Worm (Caenorhabditis elegans) whole organism, midembryonic: ENCODE measurements around the gene his-62.

Source experiments
- flt-1 ChIP-seq: fragments of 200-800 bp; sonication (Bioruptor generic); IDR thresholded peaks from 2 replicates; pipeline ENCODE4 v1.3.6; 2022; ENCODE audit warnings: missing genetic modification characterization, missing compliant biosample characterization
- ztf-23 ChIP-seq: fragments of 200-800 bp; sonication (Bioruptor generic); IDR thresholded peaks from 2 replicates; pipeline ENCODE4 v1.3.6; 2022; ENCODE audit warnings: missing genetic modification reagents, missing genetic modification characterization, missing compliant biosample characterization
- ztf-29 ChIP-seq: fragments of 200-800 bp; sonication (Bioruptor generic); IDR thresholded peaks from 2 replicates; pipeline ENCODE4 v1.3.6; 2022; ENCODE audit warnings: missing genetic modification reagents, missing genetic modification characterization, missing compliant biosample characterization

DNA sequence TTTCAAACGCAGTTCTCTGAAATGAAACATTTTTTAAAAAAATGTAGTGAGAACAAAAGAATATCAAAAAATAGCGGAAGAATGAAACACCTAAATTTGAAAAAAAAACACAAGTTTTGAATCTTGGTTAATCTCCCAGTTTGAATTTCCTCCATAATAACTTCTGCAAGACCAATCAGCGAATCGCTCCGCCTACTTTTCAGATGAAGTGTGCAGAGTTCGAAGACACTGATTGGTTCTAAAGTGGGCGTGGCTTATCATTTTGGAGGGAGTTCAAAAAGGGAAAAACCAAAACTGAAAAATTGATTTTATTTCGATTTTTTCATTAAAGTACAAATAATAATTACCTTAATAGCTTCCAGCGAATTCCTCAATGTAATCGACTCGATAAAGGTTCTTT lies 24.5 kb downstream of the his-62 start:
- no peak for TF ChIP-seq ztf-29 (GFP tag; lab: Robert Waterston, UW)
- TF ChIP-seq flt-1 (GFP tag; lab: Robert Waterston, UW), result no peak
- no peak for TF ChIP-seq ztf-23
